Fruit fly (Drosophila melanogaster) whole organism, pupa: Measurements from ENCODE around the gene CG42272.

ENCODE experiments used
- CG10348 ChIP-seq: fragments of 200-800 bp; sonication (Bioruptor generic); IDR thresholded peaks from 2 replicates; pipeline ENCODE4 v1.3.6; 2022; ENCODE audit warnings: missing biosample characterization, missing genetic modification characterization
- CG12605 ChIP-seq: fragments of 200-800 bp; sonication (Bioruptor generic); IDR thresholded peaks from 2 replicates; pipeline ENCODE4 v1.3.6; 2022; ENCODE audit warnings: missing biosample characterization, missing genetic modification characterization
- CG13204 ChIP-seq: fragments of 200-800 bp; sonication (Bioruptor generic); optimal IDR thresholded peaks from 2 replicates; lab custom pipeline; 2018; ENCODE audit warnings: missing biosample characterization, mild to moderate bottlenecking, missing genetic modification characterization, moderate library complexity
- CG14655 ChIP-seq: fragments of 200-800 bp; sonication (Bioruptor generic); optimal IDR thresholded peaks from 3 replicates; lab custom pipeline; 2017; ENCODE audit warnings: mild to moderate bottlenecking, missing biosample characterization, missing genetic modification reagents, missing genetic modification characterization
- CG15710 ChIP-seq: fragments of 200-800 bp; sonication (Bioruptor generic); optimal IDR thresholded peaks from 2 replicates; lab custom pipeline; 2018; ENCODE audit warnings: missing biosample characterization, mild to moderate bottlenecking, missing genetic modification characterization, moderate library complexity
- CG17806 ChIP-seq: fragments of 200-800 bp; sonication (Bioruptor generic); optimal IDR thresholded peaks from 2 replicates; lab custom pipeline; 2018; ENCODE audit warnings: missing biosample characterization, mild to moderate bottlenecking, missing genetic modification characterization, moderate library complexity
- CG32121 ChIP-seq: fragments of 200-800 bp; sonication (Bioruptor generic); IDR thresholded peaks from 2 replicates; pipeline ENCODE4 v1.3.6; 2022; ENCODE audit warnings: missing biosample characterization, missing genetic modification characterization
- CG34367 ChIP-seq: fragments of 200-800 bp; sonication (Bioruptor generic); optimal IDR thresholded peaks from 2 replicates; lab custom pipeline; 2018; ENCODE audit warnings: missing biosample characterization, mild to moderate bottlenecking, missing genetic modification characterization
- CG4496 ChIP-seq: fragments of 200-800 bp; sonication (Bioruptor generic); IDR thresholded peaks from 3 replicates; pipeline ENCODE4 v1.3.6; 2022; ENCODE audit warnings: missing biosample characterization, missing genetic modification characterization
- CG8159 ChIP-seq: fragments of 200-800 bp; sonication (Bioruptor generic); optimal IDR thresholded peaks from 3 replicates; lab custom pipeline; 2018; ENCODE audit warnings: missing biosample characterization, mild to moderate bottlenecking, missing genetic modification characterization, moderate library complexity
- CG8301 ChIP-seq: fragments of 200-800 bp; sonication (Bioruptor generic); optimal IDR thresholded peaks from 2 replicates; lab custom pipeline; 2018; ENCODE audit warnings: missing biosample characterization, mild to moderate bottlenecking, missing genetic modification characterization
- CG9948 ChIP-seq: fragments of 200-800 bp; sonication (Bioruptor generic); optimal IDR thresholded peaks from 2 replicates; lab custom pipeline; 2018; ENCODE audit warnings: missing biosample characterization, mild to moderate bottlenecking, missing genetic modification characterization, moderate library complexity
- D1 ChIP-seq: fragments of 200-800 bp; sonication (Bioruptor generic); optimal IDR thresholded peaks from 2 replicates; lab custom pipeline; 2018; ENCODE audit warnings: missing biosample characterization, mild to moderate bottlenecking, missing genetic modification characterization, moderate library complexity
- EcR ChIP-seq: fragments of 200-800 bp; sonication (Bioruptor generic); optimal IDR thresholded peaks from 3 replicates; lab custom pipeline; 2019; ENCODE audit warnings: missing biosample characterization, missing genetic modification characterization, mild to moderate bottlenecking, moderate library complexity, missing genetic modification reagents
- Ets98B ChIP-seq: fragments of 200-800 bp; sonication (Bioruptor generic); IDR thresholded peaks from 2 replicates; pipeline ENCODE4 v1.3.6; 2022; ENCODE audit warnings: missing biosample characterization, missing genetic modification characterization
- Pif1A ChIP-seq: fragments of 200-800 bp; sonication (Bioruptor generic); optimal IDR thresholded peaks from 3 replicates; lab custom pipeline; 2016; ENCODE audit warnings: missing biosample characterization, missing genetic modification characterization
- Pif1B ChIP-seq: fragments of 200-800 bp; sonication (Bioruptor generic); optimal IDR thresholded peaks from 3 replicates; lab custom pipeline; 2016; ENCODE audit warnings: missing biosample characterization, missing genetic modification characterization
- Snoo ChIP-seq: fragments of 200-800 bp; sonication (Bioruptor generic); optimal IDR thresholded peaks from 3 replicates; lab custom pipeline; 2017; ENCODE audit warnings: missing biosample characterization, mild to moderate bottlenecking, missing genetic modification characterization, inconsistent platforms
- fd96Ca ChIP-seq: fragments of 200-800 bp; sonication (Bioruptor generic); IDR thresholded peaks from 3 replicates; pipeline ENCODE4 v1.3.6; 2022; ENCODE audit warnings: missing biosample characterization, missing genetic modification characterization
- gl ChIP-seq: fragments of 200-800 bp; sonication (Bioruptor generic); optimal IDR thresholded peaks from 2 replicates; lab custom pipeline; 2018; ENCODE audit warnings: missing biosample characterization, mild to moderate bottlenecking, missing genetic modification characterization
- rn ChIP-seq: fragments of 200-800 bp; sonication (Bioruptor generic); IDR thresholded peaks from 2 replicates; pipeline ENCODE4 v1.3.6; 2022; ENCODE audit warnings: missing biosample characterization, missing genetic modification characterization

CG42272 gene

DNA sequence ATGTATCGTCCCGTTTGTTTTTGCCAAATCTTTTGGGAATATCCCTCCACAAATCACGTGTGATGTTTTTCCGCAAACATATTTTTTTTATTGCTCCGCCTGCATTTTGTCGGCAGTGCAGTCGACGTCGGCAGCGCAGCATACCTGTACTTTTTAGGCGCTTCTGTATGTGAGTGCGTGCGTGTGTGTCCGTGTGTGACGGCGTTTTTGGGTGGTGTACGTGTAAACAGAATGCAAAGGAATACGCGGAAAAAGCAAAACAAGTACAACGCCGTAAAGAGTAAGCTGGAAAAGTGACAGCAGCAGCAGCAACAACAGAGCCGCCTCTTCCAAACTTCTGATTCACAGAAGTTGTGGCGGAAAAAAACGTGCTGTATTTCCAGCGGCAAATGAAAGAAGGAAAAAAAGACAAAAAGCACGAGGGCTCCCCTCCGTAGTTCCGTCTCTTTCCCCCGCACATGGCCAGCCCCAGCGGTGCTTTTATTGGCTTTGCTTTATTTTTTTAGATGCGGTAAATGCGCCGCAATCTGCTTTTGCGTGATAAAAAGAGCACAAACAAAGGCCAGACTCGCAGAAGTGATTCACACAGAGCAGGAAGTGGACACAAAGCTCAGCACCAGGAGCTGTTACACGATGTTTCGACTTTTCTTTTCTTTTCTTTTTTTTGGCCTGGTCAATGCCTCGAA, 32.6 kb upstream of the CG42272 start:
- TF ChIP-seq rn (GFP tag; lab: Robert Waterston, UW) (peak; percentile 50; the same call in 1 of the 2 replicates), CG8301 (tag; lab: Kevin White, UChicago) (peak; percentile 64), CG12605 (GFP tag; lab: Robert Waterston, UW) (peak; percentile 76), CG4496 (GFP tag; lab: Robert Waterston, UW) (peak; percentile 78), Ets98B (GFP tag; lab: Robert Waterston, UW) (peak; percentile 40), D1 (tag; lab: Kevin White, UChicago) (no peak), Pif1B (peak; percentile 69), Pif1A (GFP tag; lab: Kevin White, UChicago) (no peak), CG32121 (GFP tag; lab: Robert Waterston, UW) (peak; percentile 51), CG9948 (peak; percentile 66), CG17806 (tag; lab: Kevin White, UChicago) (peak; percentile 59), gl (tag; lab: Kevin White, UChicago) (peak; percentile 97), CG15710 (tag; lab: Kevin White, UChicago) (peak; percentile 86), EcR (peak; percentile 94), CG10348 (no peak), Snoo (peak; percentile 56), CG13204 (GFP tag; lab: Kevin White, UChicago) (peak; percentile 93), CG8159 (peak; percentile 82), CG14655 (GFP tag; lab: Kevin White, UChicago) (no peak), fd96Ca (GFP tag; lab: Robert Waterston, UW) (peak; percentile 74), CG34367 (tag; lab: Kevin White, UChicago) (peak; percentile 82)
- TF ChIP-seq, all 21 proteins: peak for 17

DNA sequence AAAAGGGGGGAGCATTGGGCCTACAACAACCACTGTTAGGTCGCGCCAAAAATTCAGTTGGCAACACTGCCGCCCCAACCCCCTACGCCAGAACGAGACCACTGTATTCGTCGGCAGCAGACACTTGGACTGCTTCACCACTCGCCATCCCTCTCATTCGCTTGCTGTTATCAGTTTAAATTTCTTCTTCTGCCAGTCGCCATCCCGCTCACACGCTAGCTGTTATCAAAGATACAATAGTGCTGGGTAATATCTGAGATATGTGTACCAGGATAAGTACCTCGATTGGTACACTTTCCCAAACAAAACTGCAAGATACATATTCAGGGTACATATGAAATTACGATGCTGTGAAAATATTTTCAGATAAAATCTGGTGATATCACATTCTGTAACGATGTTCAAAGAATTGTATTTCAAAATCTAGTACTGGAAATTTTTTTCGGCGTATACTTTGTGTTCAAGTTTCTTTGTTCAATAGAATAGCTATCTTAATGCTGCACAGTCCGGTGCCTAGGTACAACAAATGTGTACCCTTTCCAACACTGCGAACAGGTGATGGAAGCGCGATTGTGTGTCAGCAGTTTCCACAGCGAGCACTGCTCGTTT, 31.9 kb upstream of the CG42272 start:
- peak; percentile 82 for TF ChIP-seq CG4496 (GFP tag; lab: Robert Waterston, UW)
- peak; percentile 58 for TF ChIP-seq Ets98B (GFP tag; lab: Robert Waterston, UW)
- TF ChIP-seq CG13204 (GFP tag; lab: Kevin White, UChicago), result peak; percentile 24
- TF ChIP-seq CG34367 (tag; lab: Kevin White, UChicago), result peak; percentile 77
- peak; percentile 87 for TF ChIP-seq CG8301 (tag; lab: Kevin White, UChicago)
- TF ChIP-seq CG9948, result peak; percentile 79
- no peak for TF ChIP-seq CG10348
- TF ChIP-seq CG14655 (GFP tag; lab: Kevin White, UChicago), result no peak
- TF ChIP-seq Snoo, result peak; percentile 78
- peak; percentile 28 for TF ChIP-seq gl (tag; lab: Kevin White, UChicago)
- TF ChIP-seq Pif1A (GFP tag; lab: Kevin White, UChicago), result no peak
- no peak for TF ChIP-seq EcR
- peak; percentile 34; the same call in 1 of the 2 replicates for TF ChIP-seq CG12605 (GFP tag; lab: Robert Waterston, UW)
- peak; percentile 80 for TF ChIP-seq CG15710 (tag; lab: Kevin White, UChicago)
- no peak for TF ChIP-seq D1 (tag; lab: Kevin White, UChicago)
- TF ChIP-seq CG32121 (GFP tag; lab: Robert Waterston, UW), result peak; percentile 65
- peak; percentile 85 for TF ChIP-seq CG8159
- no peak for TF ChIP-seq Pif1B
- TF ChIP-seq CG17806 (tag; lab: Kevin White, UChicago), result peak; percentile 84
- TF ChIP-seq fd96Ca (GFP tag; lab: Robert Waterston, UW), result peak; percentile 58; the same call in 1 of the 3 replicates
- TF ChIP-seq rn (GFP tag; lab: Robert Waterston, UW), result no peak
- TF ChIP-seq, all 21 proteins: peak for 14

DNA sequence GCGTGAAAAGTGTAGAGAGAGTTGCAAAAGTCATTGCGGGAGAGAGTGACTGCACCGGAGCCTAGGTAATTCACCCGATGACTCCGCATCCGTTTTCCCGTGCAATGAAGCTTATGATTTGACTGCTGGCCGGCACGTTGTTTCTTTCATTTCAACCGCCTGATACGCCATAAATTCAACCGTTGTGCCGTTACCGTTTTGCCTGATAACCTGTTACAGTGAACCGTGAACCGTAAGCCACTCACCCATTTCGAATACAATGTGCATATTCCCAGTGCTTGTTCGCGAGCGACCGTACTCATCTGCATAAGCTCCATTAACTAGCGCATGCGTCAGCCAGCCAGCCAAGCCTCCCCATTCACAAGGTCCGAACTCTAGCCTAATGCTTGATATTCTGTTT, 28.1 kb upstream of the CG42272 start:
- TF ChIP-seq CG8159 (no peak), CG12605 (GFP tag; lab: Robert Waterston, UW) (no peak), CG32121 (GFP tag; lab: Robert Waterston, UW) (no peak), CG4496 (GFP tag; lab: Robert Waterston, UW) (0 out of 3 replicates have a peak, but pooled peaks have one; percentile 9), CG9948 (no peak), EcR (peak; percentile 22), CG13204 (GFP tag; lab: Kevin White, UChicago) (no peak), rn (GFP tag; lab: Robert Waterston, UW) (no peak), gl (tag; lab: Kevin White, UChicago) (no peak), CG17806 (tag; lab: Kevin White, UChicago) (no peak), Ets98B (GFP tag; lab: Robert Waterston, UW) (no peak), Pif1A (GFP tag; lab: Kevin White, UChicago) (no peak), Pif1B (no peak), CG14655 (GFP tag; lab: Kevin White, UChicago) (no peak)

DNA sequence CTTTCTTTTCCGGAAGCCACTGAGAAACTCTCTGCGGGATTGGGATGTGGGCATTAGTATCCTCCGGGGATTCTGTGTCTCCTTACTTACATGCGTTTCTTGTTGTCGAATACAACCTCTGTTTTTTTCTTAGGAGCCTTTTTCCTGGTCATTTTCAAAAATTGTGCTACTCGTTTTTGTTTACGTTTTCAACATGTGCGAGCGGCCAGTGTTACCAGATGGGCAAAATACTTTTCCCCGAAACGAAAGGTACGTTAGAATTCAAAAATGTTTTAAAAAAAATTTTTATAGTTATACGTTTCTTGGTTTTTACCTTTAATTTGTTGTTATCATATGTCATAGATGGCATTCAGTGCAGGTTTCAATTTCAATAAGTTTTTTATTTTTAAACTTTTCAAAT, 25.7 kb upstream of the CG42272 start, which contains the start of gene vito:
Gene vito (minus strand): TSS at position 220 of the 400 bp plus-strand sequence.
- TF ChIP-seq CG15710 (tag; lab: Kevin White, UChicago), result no peak
- no peak for TF ChIP-seq CG12605 (GFP tag; lab: Robert Waterston, UW)
- TF ChIP-seq gl (tag; lab: Kevin White, UChicago), result no peak
